Worm (Caenorhabditis elegans): ENCODE data around the gene ncx-7.

Gene ncx-7

ce11 chrIII:9744525-9744924 is 24.4 kb upstream of the ncx-7 start (continued):
- no peak for TF ChIP-seq ceh-8 (GFP tag; optimal IDR thresholded peaks at IDR 0.05)
- TF ChIP-seq nhr-77 (tag; optimal IDR thresholded peaks at IDR 0.05) = no peak
- TF ChIP-seq rnt-1 (tag; optimal IDR thresholded peaks at IDR 0.05) = peak; percentile 59
- no peak for TF ChIP-seq lin-13 (GFP tag; optimal IDR thresholded peaks at IDR 0.05)
- no peak for TF ChIP-seq efl-3 (GFP tag; optimal IDR thresholded peaks at IDR 0.05)
- no peak for TF ChIP-seq lir-3 (tag; optimal IDR thresholded peaks at IDR 0.05; ENCODE audit: poor library complexity)
- no peak for TF ChIP-seq isw-1 (GFP tag; IDR thresholded peaks at IDR 0.05)
- no peak for TF ChIP-seq egl-27 (tag; optimal IDR thresholded peaks at IDR 0.05)
- TF ChIP-seq fkh-10 (GFP tag; optimal IDR thresholded peaks at IDR 0.05) = no peak
- no peak for TF ChIP-seq ama-1 (optimal IDR thresholded peaks at IDR 0.05)
- TF ChIP-seq unc-62 (GFP tag; optimal IDR thresholded peaks at IDR 0.05) = no peak
- TF ChIP-seq nhr-20 (tag; optimal IDR thresholded peaks at IDR 0.05) = peak; percentile 33
- peak in 1 of 2 experiments; percentile 33 for TF ChIP-seq lsy-2 (tag; optimal IDR thresholded peaks at IDR 0.05)
- peak; percentile 73 for TF ChIP-seq lin-14 (GFP tag; optimal IDR thresholded peaks at IDR 0.05)
- no peak for TF ChIP-seq fos-1 (tag; optimal IDR thresholded peaks at IDR 0.05)
- no peak for TF ChIP-seq hpl-2 (GFP tag; optimal IDR thresholded peaks at IDR 0.05)
- TF ChIP-seq pqm-1 (tag; optimal IDR thresholded peaks at IDR 0.05) = no peak
- no peak for TF ChIP-seq C16A3.4 (tag; optimal IDR thresholded peaks at IDR 0.05)
- TF ChIP-seq skn-1 (tag; optimal IDR thresholded peaks at IDR 0.05) = no peak
- no peak for TF ChIP-seq C04F5.9 (tag; optimal IDR thresholded peaks at IDR 0.05)
- TF ChIP-seq unc-130 (tag; optimal IDR thresholded peaks at IDR 0.05) = peak; percentile 9
- peak; percentile 58 for TF ChIP-seq snu-23 (GFP tag; optimal IDR thresholded peaks at IDR 0.05)
- no peak for TF ChIP-seq aly-2 (tag; optimal IDR thresholded peaks at IDR 0.05)
- no peak for TF ChIP-seq xbp-1 (tag; optimal IDR thresholded peaks at IDR 0.05)
- TF ChIP-seq lin-15B (tag; optimal IDR thresholded peaks at IDR 0.05) = no peak
- TF ChIP-seq nhr-11 (tag; optimal IDR thresholded peaks at IDR 0.05) = no peak
- TF ChIP-seq ceh-63 (GFP tag; optimal IDR thresholded peaks at IDR 0.05) = no peak

ce11 chrIII:9743239-9743638 is 23.1 kb upstream of the ncx-7 start, which contains the start of gene T05G5.1:
Gene T05G5.1, minus strand, starts transcription at chrIII:9743339.
- no peak for TF ChIP-seq irx-1 (tag; optimal IDR thresholded peaks at IDR 0.05)
- no peak for TF ChIP-seq hpl-2 (GFP tag; optimal IDR thresholded peaks at IDR 0.05)
- no peak for TF ChIP-seq efl-1 (optimal IDR thresholded peaks at IDR 0.05)
- TF ChIP-seq efl-1 (GFP tag; optimal IDR thresholded peaks at IDR 0.05 in 1 of 2) = no peak
- no peak for TF ChIP-seq ceh-63 (GFP tag; optimal IDR thresholded peaks at IDR 0.05)
- TF ChIP-seq ceh-8 (GFP tag; optimal IDR thresholded peaks at IDR 0.05) = no peak
- TF ChIP-seq nhr-237 (tag; optimal IDR thresholded peaks at IDR 0.05) = no peak
- TF ChIP-seq dsc-1 (tag; optimal IDR thresholded peaks at IDR 0.05) = no peak
- TF ChIP-seq tbx-2 (tag; optimal IDR thresholded peaks at IDR 0.05) = no peak
- TF ChIP-seq nhr-20 (tag; optimal IDR thresholded peaks at IDR 0.05) = no peak
- TF ChIP-seq hlh-17 (GFP tag; optimal IDR thresholded peaks at IDR 0.05; ENCODE audit: borderline replicate concordance) = no peak
- no peak for TF ChIP-seq hlh-4 (tag; optimal IDR thresholded peaks at IDR 0.05)
- no peak for TF ChIP-seq ceh-88 (GFP tag; IDR thresholded peaks at IDR 0.05)
- no peak for TF ChIP-seq nhr-76 (tag; optimal IDR thresholded peaks at IDR 0.05)
- TF ChIP-seq vab-15 (tag; optimal IDR thresholded peaks at IDR 0.05) = no peak
- TF ChIP-seq Y116A8C.19 (tag; optimal IDR thresholded peaks at IDR 0.05; ENCODE audit: borderline replicate concordance) = no peak
- no peak for TF ChIP-seq pax-3 (tag; optimal IDR thresholded peaks at IDR 0.05)
- no peak for TF ChIP-seq ets-5 (GFP tag; IDR thresholded peaks at IDR 0.05)
- no peak for TF ChIP-seq unc-30 (tag; optimal IDR thresholded peaks at IDR 0.05)

ce11 chrIII:9741985-9742384 is 21.9 kb upstream of the ncx-7 start:
- TF ChIP-seq efl-1 (optimal IDR thresholded peaks at IDR 0.05) (peak; percentile 32 to 52), efl-1 (GFP tag; optimal IDR thresholded peaks at IDR 0.05 in 1 of 2) (peak in 1 of 2 experiments; percentile 88), lin-35 (GFP tag; optimal IDR thresholded peaks at IDR 0.05) (peak in 1 of 2 experiments; percentile 8), nhr-19 (GFP tag; conservative IDR thresholded peaks at IDR 0.05) (peak; percentile 47), lir-3 (tag; optimal IDR thresholded peaks at IDR 0.05; ENCODE audit: poor library complexity) (peak; percentile 20), rnt-1 (tag; optimal IDR thresholded peaks at IDR 0.05) (peak; percentile 77), nhr-84 (tag; optimal IDR thresholded peaks at IDR 0.05) (no peak), lin-14 (GFP tag; optimal IDR thresholded peaks at IDR 0.05) (peak; percentile 77), nhr-71 (tag; optimal IDR thresholded peaks at IDR 0.05) (peak; percentile 75), lsy-2 (tag; optimal IDR thresholded peaks at IDR 0.05) (peak in 1 of 2 experiments; percentile 9), snu-23 (GFP tag; optimal IDR thresholded peaks at IDR 0.05) (peak; percentile 32), mep-1 (tag; optimal IDR thresholded peaks at IDR 0.05) (peak; percentile 15), irx-1 (tag; optimal IDR thresholded peaks at IDR 0.05) (no peak), unc-62 (GFP tag; optimal IDR thresholded peaks at IDR 0.05) (no peak), dpl-1 (GFP tag; optimal IDR thresholded peaks at IDR 0.05) (peak in 1 of 3 experiments; percentile 5), lin-39 (tag; optimal IDR thresholded peaks at IDR 0.05) (peak; percentile 69)
